Worm (Caenorhabditis elegans) whole organism, midembryonic: Measurements from ENCODE around the gene atg-10.

Experiments
- T22C8.4 ChIP-seq: fragments of 200-800 bp; sonication (Bioruptor generic); IDR thresholded peaks from 2 replicates; pipeline ENCODE4 v1.3.6; 2022; ENCODE audit warnings: missing genetic modification characterization, missing compliant biosample characterization
- cog-1 ChIP-seq: sonication (generic microtip); optimal IDR thresholded peaks from 2 replicates; lab custom pipeline; 2016; ENCODE audit warnings: missing genetic modification characterization, missing compliant biosample characterization
- flt-1 ChIP-seq: fragments of 200-800 bp; sonication (Bioruptor generic); IDR thresholded peaks from 2 replicates; pipeline ENCODE4 v1.3.6; 2022; ENCODE audit warnings: missing genetic modification characterization, missing compliant biosample characterization
- klf-2 ChIP-seq: fragments of 200-800 bp; sonication (Bioruptor generic); conservative IDR thresholded peaks from 2 replicates; pipeline ENCODE4 v1.3.6; 2022; ENCODE audit warnings: missing genetic modification reagents, missing genetic modification characterization, missing compliant biosample characterization
- med-1 ChIP-seq: sonication (generic microtip); optimal IDR thresholded peaks from 2 replicates; lab custom pipeline; 2017; ENCODE audit warnings: missing genetic modification characterization, mild to moderate bottlenecking, missing compliant biosample characterization, antibody characterized with exemption, missing genetic modification reagents; ENCODE audit not compliant: insufficient read depth
- ref-1 ChIP-seq: fragments of 200-800 bp; sonication (Bioruptor generic); conservative IDR thresholded peaks from 2 replicates; pipeline ENCODE4 v1.3.6; 2022; ENCODE audit warnings: missing genetic modification reagents, missing genetic modification characterization, missing compliant biosample characterization
- tab-1 ChIP-seq: fragments of 200-800 bp; sonication (Bioruptor generic); IDR thresholded peaks from 2 replicates; pipeline ENCODE4 v1.3.6; 2022; ENCODE audit warnings: missing genetic modification characterization, missing compliant biosample characterization
- ztf-23 ChIP-seq: fragments of 200-800 bp; sonication (Bioruptor generic); IDR thresholded peaks from 2 replicates; pipeline ENCODE4 v1.3.6; 2022; ENCODE audit warnings: missing genetic modification reagents, missing genetic modification characterization, missing compliant biosample characterization
- ztf-29 ChIP-seq: fragments of 200-800 bp; sonication (Bioruptor generic); IDR thresholded peaks from 2 replicates; pipeline ENCODE4 v1.3.6; 2022; ENCODE audit warnings: missing genetic modification reagents, missing genetic modification characterization, missing compliant biosample characterization

atg-10 gene

ce11 chrII:8679799-8680198, 20.9 kb downstream of the atg-10 start:
- TF ChIP-seq ref-1 (GFP tag; lab: Robert Waterston, UW) = no peak
- TF ChIP-seq ztf-23 (GFP tag; lab: Robert Waterston, UW) = no peak
- no peak for TF ChIP-seq flt-1 (GFP tag; lab: Robert Waterston, UW)
- TF ChIP-seq cog-1 (tag; lab: Kevin White, UChicago) = no peak
- TF ChIP-seq ztf-29 = no peak
- TF ChIP-seq T22C8.4 (GFP tag; lab: Robert Waterston, UW) = no peak
- TF ChIP-seq klf-2 (GFP tag; lab: Robert Waterston, UW) = no peak
- TF ChIP-seq tab-1 (GFP tag; lab: Robert Waterston, UW) = no peak
- TF ChIP-seq med-1 (GFP tag; lab: Kevin White, UChicago) = no peak

- no peak for TF ChIP-seq flt-1 (GFP tag; lab: Robert Waterston, UW)
- TF ChIP-seq ztf-23 (GFP tag; lab: Robert Waterston, UW) = no peak
- no peak for TF ChIP-seq med-1 (GFP tag; lab: Kevin White, UChicago)
- no peak for TF ChIP-seq T22C8.4 (GFP tag; lab: Robert Waterston, UW)
- TF ChIP-seq klf-2 (GFP tag; lab: Robert Waterston, UW) = no peak
- no peak for TF ChIP-seq tab-1 (GFP tag; lab: Robert Waterston, UW)
- no peak for TF ChIP-seq cog-1 (tag; lab: Kevin White, UChicago)
- no peak for TF ChIP-seq ztf-29
- TF ChIP-seq ref-1 (GFP tag; lab: Robert Waterston, UW) = no peak
Observed at ce11 chrII:8683933-8684332, 25.0 kb downstream of the atg-10 start.

- no peak for TF ChIP-seq T22C8.4 (GFP tag; lab: Robert Waterston, UW)
- TF ChIP-seq klf-2 (GFP tag; lab: Robert Waterston, UW) = no peak
- TF ChIP-seq med-1 (GFP tag; lab: Kevin White, UChicago) = no peak
- no peak for TF ChIP-seq ztf-29
- no peak for TF ChIP-seq cog-1 (tag; lab: Kevin White, UChicago)
- TF ChIP-seq ztf-23 (GFP tag; lab: Robert Waterston, UW) = no peak
- no peak for TF ChIP-seq ref-1 (GFP tag; lab: Robert Waterston, UW)
- TF ChIP-seq tab-1 (GFP tag; lab: Robert Waterston, UW) = no peak
- no peak for TF ChIP-seq flt-1 (GFP tag; lab: Robert Waterston, UW)
Observed at ce11 chrII:8684824-8685223, 25.9 kb downstream of the atg-10 start, which contains the start of gene hgap-2. hgap-2 (minus strand) TSS chrII:8684924.

ce11 chrII:8685623-8686022, 26.7 kb downstream of the atg-10 start, which contains the start of gene C34C6.9:
C34C6.9 (plus strand) TSS chrII:8685923.
- TF ChIP-seq ref-1 (GFP tag; lab: Robert Waterston, UW) (no peak), ztf-23 (GFP tag; lab: Robert Waterston, UW) (no peak), klf-2 (GFP tag; lab: Robert Waterston, UW) (no peak), flt-1 (GFP tag; lab: Robert Waterston, UW) (no peak), med-1 (GFP tag; lab: Kevin White, UChicago) (no peak), tab-1 (GFP tag; lab: Robert Waterston, UW) (no peak), T22C8.4 (GFP tag; lab: Robert Waterston, UW) (no peak), ztf-29 (no peak), cog-1 (tag; lab: Kevin White, UChicago) (no peak)

ce11 chrII:8691344-8691960, 32.5 kb downstream of the atg-10 start, which contains the start of gene C34C6.3:
C34C6.3 (plus strand) TSS chrII:8691910.
- no peak for TF ChIP-seq klf-2 (GFP tag; lab: Robert Waterston, UW)
- TF ChIP-seq flt-1 (GFP tag; lab: Robert Waterston, UW) = no peak
- no peak for TF ChIP-seq med-1 (GFP tag; lab: Kevin White, UChicago)
- no peak for TF ChIP-seq ztf-23 (GFP tag; lab: Robert Waterston, UW)
- TF ChIP-seq tab-1 (GFP tag; lab: Robert Waterston, UW) = no peak
- TF ChIP-seq T22C8.4 (GFP tag; lab: Robert Waterston, UW) = no peak
- TF ChIP-seq cog-1 (tag; lab: Kevin White, UChicago) = no peak
- TF ChIP-seq ztf-29 = no peak
- TF ChIP-seq ref-1 (GFP tag; lab: Robert Waterston, UW) = no peak

ce11 chrII:8695783-8696182, 36.8 kb downstream of the atg-10 start, which contains the start of gene C34C6.10:
C34C6.10 (minus strand) TSS chrII:8695883.
- no peak for TF ChIP-seq ref-1 (GFP tag; lab: Robert Waterston, UW)
- no peak for TF ChIP-seq tab-1 (GFP tag; lab: Robert Waterston, UW)
- no peak for TF ChIP-seq klf-2 (GFP tag; lab: Robert Waterston, UW)
- no peak for TF ChIP-seq cog-1 (tag; lab: Kevin White, UChicago)
- TF ChIP-seq med-1 (GFP tag; lab: Kevin White, UChicago) = no peak
- TF ChIP-seq ztf-23 (GFP tag; lab: Robert Waterston, UW) = no peak
- TF ChIP-seq flt-1 (GFP tag; lab: Robert Waterston, UW) = no peak
- no peak for TF ChIP-seq T22C8.4 (GFP tag; lab: Robert Waterston, UW)
- TF ChIP-seq ztf-29 = no peak

- TF ChIP-seq med-1 (GFP tag; lab: Kevin White, UChicago) = no peak
- no peak for TF ChIP-seq klf-2 (GFP tag; lab: Robert Waterston, UW)
- no peak for TF ChIP-seq ref-1 (GFP tag; lab: Robert Waterston, UW)
- no peak for TF ChIP-seq ztf-29
- no peak for TF ChIP-seq tab-1 (GFP tag; lab: Robert Waterston, UW)
- no peak for TF ChIP-seq T22C8.4 (GFP tag; lab: Robert Waterston, UW)
- TF ChIP-seq flt-1 (GFP tag; lab: Robert Waterston, UW) = no peak
- TF ChIP-seq cog-1 (tag; lab: Kevin White, UChicago) = no peak
- no peak for TF ChIP-seq ztf-23 (GFP tag; lab: Robert Waterston, UW)
Observed at ce11 chrII:8698828-8699227, 39.9 kb downstream of the atg-10 start, which contains the start of gene chdh-1. chdh-1 (minus strand) TSS chrII:8698928.

- TF ChIP-seq klf-2 (GFP tag; lab: Robert Waterston, UW) (no peak), med-1 (GFP tag; lab: Kevin White, UChicago) (no peak), ztf-23 (GFP tag; lab: Robert Waterston, UW) (no peak), ref-1 (GFP tag; lab: Robert Waterston, UW) (no peak), tab-1 (GFP tag; lab: Robert Waterston, UW) (no peak), T22C8.4 (GFP tag; lab: Robert Waterston, UW) (no peak), flt-1 (GFP tag; lab: Robert Waterston, UW) (no peak), ztf-29 (no peak), cog-1 (tag; lab: Kevin White, UChicago) (no peak)
Observed at ce11 chrII:8701059-8701458, 42.1 kb downstream of the atg-10 start.
